Worm (Caenorhabditis elegans): ENCODE results near the gene sdz-9.

sdz-9 gene

ce11 chrII:2797951-2798350 is 24.5 kb upstream of the sdz-9 start:
- TF ChIP-seq ceh-30 (tag; optimal IDR thresholded peaks at IDR 0.05): no peak
- no peak for TF ChIP-seq ceh-48 (tag; optimal IDR thresholded peaks at IDR 0.05)
- no peak for TF ChIP-seq ceh-14 (tag; optimal IDR thresholded peaks at IDR 0.05)
- no peak for TF ChIP-seq ref-2 (tag; optimal IDR thresholded peaks at IDR 0.05)
- no peak for TF ChIP-seq K02D7.2 (tag; optimal IDR thresholded peaks at IDR 0.05)
- no peak for TF ChIP-seq ceh-45 (GFP tag; IDR thresholded peaks at IDR 0.05)
- TF ChIP-seq ceh-9 (tag; optimal IDR thresholded peaks at IDR 0.05): no peak
- no peak for TF ChIP-seq F13H6.1 (tag; optimal IDR thresholded peaks at IDR 0.05)
- TF ChIP-seq C08G9.2 (tag; optimal IDR thresholded peaks at IDR 0.05): no peak
- no peak for TF ChIP-seq lin-11 (tag; optimal IDR thresholded peaks at IDR 0.05)

- TF ChIP-seq unc-3 (GFP tag; conservative IDR thresholded peaks at IDR 0.05) (no peak), unc-3 (tag; optimal IDR thresholded peaks at IDR 0.05) (no peak), fkh-6 (tag; optimal IDR thresholded peaks at IDR 0.05) (no peak)
Measured at ce11 chrII:2796431-2796830, 23.0 kb upstream of the sdz-9 start.

- TF ChIP-seq ceh-31 (tag; optimal IDR thresholded peaks at IDR 0.05) (no peak), sox-2 (GFP tag; IDR thresholded peaks at IDR 0.05) (no peak), rnt-1 (tag; optimal IDR thresholded peaks at IDR 0.05) (no peak), hlh-30 (tag; optimal IDR thresholded peaks at IDR 0.05; ENCODE audit: insufficient read depth) (no peak), gmeb-2 (tag; optimal IDR thresholded peaks at IDR 0.05) (no peak), ceh-19 (GFP tag; optimal IDR thresholded peaks at IDR 0.05) (no peak), ttx-3 (tag; optimal IDR thresholded peaks at IDR 0.05) (no peak), ceh-18 (tag; optimal IDR thresholded peaks at IDR 0.05) (no peak), mec-3 (tag; optimal IDR thresholded peaks at IDR 0.05; ENCODE audit: borderline replicate concordance) (no peak)
Measured at ce11 chrII:2795413-2795812, 22.0 kb upstream of the sdz-9 start.

- no peak for TF ChIP-seq ztf-16 (tag; optimal IDR thresholded peaks at IDR 0.05)
- no peak for TF ChIP-seq hlh-30 (tag; optimal IDR thresholded peaks at IDR 0.05; ENCODE audit: insufficient read depth)
- TF ChIP-seq mec-3 (tag; optimal IDR thresholded peaks at IDR 0.05; ENCODE audit: borderline replicate concordance): no peak
- TF ChIP-seq ceh-31 (tag; optimal IDR thresholded peaks at IDR 0.05): no peak
- TF ChIP-seq pros-1 (tag; optimal IDR thresholded peaks at IDR 0.05): no peak
- no peak for TF ChIP-seq ceh-19 (GFP tag; optimal IDR thresholded peaks at IDR 0.05)
- no peak for TF ChIP-seq ceh-18 (tag; optimal IDR thresholded peaks at IDR 0.05)
- no peak for TF ChIP-seq Y22D7AL.16 (tag; optimal IDR thresholded peaks at IDR 0.05)
- no peak for TF ChIP-seq pqm-1 (tag; optimal IDR thresholded peaks at IDR 0.05)
- TF ChIP-seq rnt-1 (tag; optimal IDR thresholded peaks at IDR 0.05): no peak
- TF ChIP-seq nhr-11 (tag; optimal IDR thresholded peaks at IDR 0.05): no peak
- TF ChIP-seq ets-4 (tag; optimal IDR thresholded peaks at IDR 0.05): no peak
- no peak for TF ChIP-seq elt-4 (tag; optimal IDR thresholded peaks at IDR 0.05)
Measured at ce11 chrII:2791693-2792092, 18.3 kb upstream of the sdz-9 start.

- TF ChIP-seq npax-4 (tag; optimal IDR thresholded peaks at IDR 0.05) (no peak), ets-4 (tag; optimal IDR thresholded peaks at IDR 0.05) (no peak), unc-42 (tag; optimal IDR thresholded peaks at IDR 0.05) (no peak), pag-3 (tag; optimal IDR thresholded peaks at IDR 0.05; ENCODE audit: borderline replicate concordance) (no peak), nhr-232 (tag; optimal IDR thresholded peaks at IDR 0.05) (no peak), lim-6 (tag; optimal IDR thresholded peaks at IDR 0.05) (no peak), pha-4 (tag; optimal IDR thresholded peaks at IDR 0.05) (no peak), rnt-1 (tag; optimal IDR thresholded peaks at IDR 0.05) (no peak), F13H6.1 (tag; optimal IDR thresholded peaks at IDR 0.05) (no peak)
Measured at ce11 chrII:2787849-2788248, 14.4 kb upstream of the sdz-9 start.
